Fruit fly (Drosophila melanogaster) whole organism: ENCODE measurements around the gene Nup154.

Experiments
- CG8478 ChIP-seq: fragments of >200 bp; optimal IDR thresholded peaks from 2 replicates; lab custom pipeline; 2018; ENCODE audit warnings: inconsistent platforms
- Dll ChIP-seq: fragments of >200 bp; optimal IDR thresholded peaks from 2 replicates; lab custom pipeline; 2017
- EcR ChIP-seq, 2 experiments: fragments of >200 bp; optimal IDR thresholded peaks; 2 replicates each; lab custom pipeline; 2017; ENCODE audit warnings: missing biosample characterization in 2 of 2, missing genetic modification characterization in 2 of 2, missing genetic modification reagents in 2 of 2
- pan ChIP-seq: fragments of >200 bp; optimal IDR thresholded peaks from 2 replicates; lab custom pipeline; 2017
- psq ChIP-seq: fragments of >200 bp; optimal IDR thresholded peaks from 2 replicates; lab custom pipeline; 2017
- usp ChIP-seq: fragments of >200 bp; optimal IDR thresholded peaks from 2 replicates; lab custom pipeline; 2017; ENCODE audit warnings: missing biosample characterization, missing genetic modification characterization, mixed read lengths

Gene Nup154

DNA sequence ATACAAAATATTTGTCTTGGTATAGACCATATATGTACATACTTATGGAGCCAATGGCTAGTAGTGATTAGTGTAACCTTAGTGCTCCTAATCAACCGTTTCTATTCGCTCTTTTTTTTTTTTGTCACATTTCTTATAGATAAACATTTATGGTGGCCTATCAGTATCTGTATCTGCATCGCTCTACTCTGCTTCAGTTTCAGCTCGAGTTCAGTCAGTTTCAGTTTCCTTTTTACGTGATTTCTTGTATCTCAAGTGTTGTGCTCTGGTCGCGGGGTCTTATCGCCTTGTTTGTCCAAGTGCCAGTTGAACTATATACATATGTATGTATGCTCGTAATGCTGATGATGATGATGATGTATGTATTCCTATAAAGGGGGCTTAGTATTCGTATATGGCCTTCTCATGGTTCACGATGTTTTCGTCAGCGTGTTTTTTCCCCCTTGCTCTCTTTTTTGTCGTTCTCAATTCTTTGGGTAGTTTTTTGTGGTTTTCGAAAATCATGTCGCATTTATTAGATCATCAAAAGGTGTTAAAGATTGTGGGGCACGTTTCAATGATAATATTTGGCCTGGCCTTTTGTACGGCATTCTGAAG lies 35.0 kb downstream of the Nup154 start:
- TF ChIP-seq psq, result no peak

DNA sequence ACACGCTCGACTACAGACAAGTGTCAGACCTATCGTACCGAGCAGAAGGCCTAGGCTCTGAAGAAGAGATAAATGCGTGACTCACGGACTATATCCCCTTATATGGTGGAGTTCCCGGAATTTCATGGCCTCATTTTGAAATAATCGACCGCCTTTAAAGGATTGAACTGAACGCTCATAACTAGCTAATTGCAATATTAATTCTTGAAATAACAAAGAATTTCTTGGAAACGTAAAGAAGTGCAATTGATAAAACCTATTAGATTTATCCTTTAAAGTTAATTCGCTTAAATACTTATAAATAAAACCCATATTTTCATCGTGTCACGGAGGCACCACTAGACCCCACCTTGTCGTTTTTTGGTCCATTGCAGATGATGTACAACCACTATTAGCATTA lies 36.5 kb downstream of the Nup154 start:
- TF ChIP-seq EcR (GFP tag; optimal IDR thresholded peaks at IDR 0.05; lab: Kevin White, UChicago), result no peak
- no peak for TF ChIP-seq pan (lab: Kevin White, UChicago)
- no peak for TF ChIP-seq Dll
- no peak for TF ChIP-seq CG8478
- TF ChIP-seq usp (GFP tag; lab: Kevin White, UChicago), result no peak
- TF ChIP-seq psq, result no peak

- no peak for TF ChIP-seq pan (lab: Kevin White, UChicago)
Measured at dm6 chr2L:11041785-11042184, 37.2 kb downstream of the Nup154 start.

DNA sequence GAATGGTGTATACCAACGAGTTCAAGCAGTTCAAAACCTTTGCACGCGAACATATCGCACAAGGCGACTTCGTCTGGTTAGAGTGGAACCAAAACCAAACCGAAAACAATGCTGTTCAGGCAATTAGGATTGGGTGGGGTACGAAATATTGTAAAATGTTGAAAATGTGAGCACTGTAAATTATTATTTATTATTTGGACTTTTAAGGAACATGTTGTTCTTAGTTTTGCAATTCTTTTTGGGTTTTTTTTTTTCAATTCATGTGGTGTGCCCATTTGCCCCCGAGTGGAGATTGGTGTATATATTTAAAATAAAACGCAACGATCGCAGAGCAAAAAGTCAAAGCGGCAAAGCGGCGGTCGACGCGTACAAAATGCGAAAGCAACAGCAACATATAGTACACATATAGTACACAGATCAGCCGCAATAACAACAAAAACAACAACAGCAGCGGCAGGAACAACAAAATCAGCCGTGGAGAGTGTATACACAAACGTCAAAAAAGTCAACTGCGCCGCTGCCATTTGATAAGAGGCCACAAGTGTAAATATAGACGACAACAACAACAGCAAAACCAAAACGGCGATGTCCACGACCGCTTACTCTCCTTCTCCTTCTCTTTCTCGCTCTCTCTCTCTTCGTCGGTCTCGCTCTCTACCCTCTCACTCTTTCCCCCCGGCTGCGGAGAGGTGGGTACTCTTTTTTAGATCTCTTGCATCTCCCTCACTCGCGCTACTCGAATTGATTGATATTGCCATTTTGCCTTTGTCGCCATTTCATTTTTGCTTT lies 40.3 kb downstream of the Nup154 start:
- peak; percentile 65 to 91 for TF ChIP-seq EcR (GFP tag; optimal IDR thresholded peaks at IDR 0.05; lab: Kevin White, UChicago)
- TF ChIP-seq usp (GFP tag; lab: Kevin White, UChicago), result no peak
- TF ChIP-seq CG8478, result no peak
- TF ChIP-seq pan (lab: Kevin White, UChicago), result no peak
- no peak for TF ChIP-seq psq
- TF ChIP-seq Dll, result peak; percentile 56

DNA sequence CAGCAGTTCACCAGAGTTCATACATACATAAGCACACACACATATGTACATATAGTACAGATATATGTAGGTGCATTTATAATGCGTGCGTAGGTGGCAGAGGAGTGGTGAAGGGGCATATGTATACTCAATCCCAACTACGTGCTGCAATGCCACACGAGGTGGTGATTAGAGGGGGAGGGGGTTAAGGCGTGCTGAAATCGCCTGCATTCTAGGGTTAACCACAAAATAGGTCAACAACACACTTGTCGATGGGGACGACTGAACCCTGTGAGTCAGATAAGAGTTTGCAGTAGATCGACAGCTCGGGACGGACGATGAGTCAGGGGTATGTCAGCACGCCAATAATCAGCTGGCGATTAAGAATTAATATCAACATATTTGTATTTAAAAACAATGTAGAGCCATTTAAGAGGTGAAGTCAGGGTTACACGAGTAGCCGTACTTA lies 40.9 kb downstream of the Nup154 start:
- TF ChIP-seq Dll (no peak), usp (GFP tag; lab: Kevin White, UChicago) (no peak), psq (no peak), pan (lab: Kevin White, UChicago) (no peak), EcR (GFP tag; optimal IDR thresholded peaks at IDR 0.05; lab: Kevin White, UChicago) (peak; percentile 5 to 49)

- TF ChIP-seq EcR (GFP tag; optimal IDR thresholded peaks at IDR 0.05; lab: Kevin White, UChicago) (no peak), usp (GFP tag; lab: Kevin White, UChicago) (no peak), CG8478 (no peak), psq (no peak), pan (lab: Kevin White, UChicago) (no peak)
Measured at dm6 chr2L:11046051-11046450, 41.4 kb downstream of the Nup154 start.

- no peak for TF ChIP-seq Dll
- TF ChIP-seq pan (lab: Kevin White, UChicago), result no peak
- TF ChIP-seq usp (GFP tag; lab: Kevin White, UChicago), result no peak
Measured at dm6 chr2L:11048307-11048706, 43.7 kb downstream of the Nup154 start.

- TF ChIP-seq usp (GFP tag; lab: Kevin White, UChicago) (no peak), psq (no peak), CG8478 (no peak), EcR (GFP tag; optimal IDR thresholded peaks at IDR 0.05; lab: Kevin White, UChicago) (no peak), pan (lab: Kevin White, UChicago) (no peak), Dll (no peak)
Measured at dm6 chr2L:11049723-11050122, 45.1 kb downstream of the Nup154 start.

- TF ChIP-seq Dll (peak; percentile 53), pan (lab: Kevin White, UChicago) (no peak)
Measured at dm6 chr2L:11051644-11052492, 47.2 kb downstream of the Nup154 start.

DNA sequence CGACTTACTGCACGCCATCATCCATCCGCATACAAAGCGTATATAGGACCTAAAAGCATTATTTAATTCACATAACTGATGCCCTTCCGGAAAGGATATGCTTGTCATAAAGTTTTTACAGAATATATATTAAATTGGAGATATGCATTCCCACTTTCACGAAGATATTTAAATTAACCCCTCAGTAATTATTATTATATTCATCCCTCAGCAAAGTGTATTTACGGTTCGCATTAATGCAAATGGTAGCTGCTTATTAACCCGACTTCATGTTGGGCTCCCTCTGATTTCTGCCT lies 47.8 kb downstream of the Nup154 start:
- TF ChIP-seq pan (lab: Kevin White, UChicago), result no peak
- no peak for TF ChIP-seq usp (GFP tag; lab: Kevin White, UChicago)
- no peak for TF ChIP-seq EcR (GFP tag; optimal IDR thresholded peaks at IDR 0.05; lab: Kevin White, UChicago)
- TF ChIP-seq psq, result no peak
- no peak for TF ChIP-seq CG8478
- TF ChIP-seq Dll, result no peak

dm6 chr2L:11053018-11053807 lies 48.6 kb downstream of the Nup154 start:
- no peak for TF ChIP-seq usp (GFP tag; lab: Kevin White, UChicago)
- TF ChIP-seq EcR (GFP tag; optimal IDR thresholded peaks at IDR 0.05; lab: Kevin White, UChicago), result no peak
- no peak for TF ChIP-seq pan (lab: Kevin White, UChicago)
- TF ChIP-seq Dll, result no peak
- TF ChIP-seq psq, result no peak
- TF ChIP-seq CG8478, result no peak

DNA sequence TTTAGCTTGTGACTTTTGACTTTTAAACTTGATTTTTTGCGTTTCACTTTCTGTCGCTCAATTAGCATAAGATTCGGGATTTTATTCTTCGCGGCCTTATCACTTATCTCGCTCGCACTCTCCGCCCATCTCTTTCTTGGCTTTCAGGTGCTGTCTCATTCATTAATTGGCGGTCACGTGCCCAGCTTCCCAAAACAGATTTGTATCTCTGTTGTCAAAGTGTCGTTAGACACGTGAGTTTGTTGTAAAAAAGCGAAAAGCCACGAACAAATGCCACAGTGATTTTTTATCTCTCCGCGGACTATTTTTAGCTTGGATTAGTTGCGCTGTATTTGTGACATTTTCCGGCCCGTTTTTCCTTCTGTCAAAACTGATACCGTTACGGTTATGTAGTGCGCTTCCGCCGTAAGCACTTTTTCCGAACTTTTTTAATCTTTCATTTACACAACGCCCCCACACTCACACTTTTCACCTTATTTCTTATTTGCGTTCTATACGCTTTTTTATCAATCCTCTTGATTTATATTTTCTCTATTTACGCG lies 52.2 kb downstream of the Nup154 start:
- TF ChIP-seq usp (GFP tag; lab: Kevin White, UChicago) (no peak), CG8478 (no peak), pan (lab: Kevin White, UChicago) (no peak), EcR (GFP tag; optimal IDR thresholded peaks at IDR 0.05; lab: Kevin White, UChicago) (no peak), psq (no peak), Dll (no peak)
